Fruit fly (Drosophila melanogaster): ENCODE measurements around the gene CG6766.

The CG6766 gene

dm6 chr2L:12063035-12063434, 22.5 kb upstream of the CG6766 start, which contains the start of gene Rab3-GAP:
Gene Rab3-GAP (minus strand): TSS chr2L:12063184.
- TF ChIP-seq CG8478 (optimal IDR thresholded peaks at IDR 0.05) (no peak), Dll (optimal IDR thresholded peaks at IDR 0.05) (no peak), usp (GFP tag; optimal IDR thresholded peaks at IDR 0.05) (no peak), EcR (GFP tag; optimal IDR thresholded peaks at IDR 0.05) (no peak), pan (optimal IDR thresholded peaks at IDR 0.05) (no peak), psq (optimal IDR thresholded peaks at IDR 0.05) (no peak)

dm6 chr2L:12055837-12056388, 15.4 kb upstream of the CG6766 start, which contains the start of the genes JhI-21, RpL7-like and CG34164:
Gene JhI-21 (minus strand): TSS chr2L:12056042.
Gene RpL7-like (plus strand): TSS chr2L:12056326.
Gene CG34164 (plus strand): TSS chr2L:12056348.
- TF ChIP-seq CG8478 (optimal IDR thresholded peaks at IDR 0.05) (no peak), psq (optimal IDR thresholded peaks at IDR 0.05) (no peak), pan (optimal IDR thresholded peaks at IDR 0.05) (no peak), Dll (optimal IDR thresholded peaks at IDR 0.05) (no peak), EcR (GFP tag; optimal IDR thresholded peaks at IDR 0.05) (no peak), usp (GFP tag; optimal IDR thresholded peaks at IDR 0.05) (no peak)

- TF ChIP-seq usp (GFP tag; optimal IDR thresholded peaks at IDR 0.05) (no peak), CG8478 (optimal IDR thresholded peaks at IDR 0.05) (no peak), EcR (GFP tag; optimal IDR thresholded peaks at IDR 0.05) (no peak), Dll (optimal IDR thresholded peaks at IDR 0.05) (no peak), psq (optimal IDR thresholded peaks at IDR 0.05) (no peak), pan (optimal IDR thresholded peaks at IDR 0.05) (no peak)
Measured at dm6 chr2L:12053365-12053764, 12.9 kb upstream of the CG6766 start.

- no peak for TF ChIP-seq psq (optimal IDR thresholded peaks at IDR 0.05)
- TF ChIP-seq EcR (GFP tag; optimal IDR thresholded peaks at IDR 0.05), result no peak
- no peak for TF ChIP-seq pan (optimal IDR thresholded peaks at IDR 0.05)
- no peak for TF ChIP-seq CG8478 (optimal IDR thresholded peaks at IDR 0.05)
- TF ChIP-seq usp (GFP tag; optimal IDR thresholded peaks at IDR 0.05), result no peak
- TF ChIP-seq Dll (optimal IDR thresholded peaks at IDR 0.05), result no peak
Measured at dm6 chr2L:12049133-12049532, 8.6 kb upstream of the CG6766 start, which contains the start of gene PLCXD. Gene PLCXD (plus strand): TSS chr2L:12049418.

- TF ChIP-seq usp (GFP tag; optimal IDR thresholded peaks at IDR 0.05) (no peak), Dll (optimal IDR thresholded peaks at IDR 0.05) (no peak), EcR (GFP tag; optimal IDR thresholded peaks at IDR 0.05) (no peak), CG8478 (optimal IDR thresholded peaks at IDR 0.05) (no peak), psq (optimal IDR thresholded peaks at IDR 0.05) (no peak), pan (optimal IDR thresholded peaks at IDR 0.05) (no peak)
Measured at dm6 chr2L:12048723-12049122, 8.2 kb upstream of the CG6766 start, which contains the start of gene Plzf. Gene Plzf (minus strand): TSS chr2L:12048918.

- no peak for TF ChIP-seq psq (optimal IDR thresholded peaks at IDR 0.05)
- TF ChIP-seq Dll (optimal IDR thresholded peaks at IDR 0.05), result no peak
- TF ChIP-seq EcR (GFP tag; optimal IDR thresholded peaks at IDR 0.05), result no peak
- no peak for TF ChIP-seq pan (optimal IDR thresholded peaks at IDR 0.05)
- no peak for TF ChIP-seq CG8478 (optimal IDR thresholded peaks at IDR 0.05)
- no peak for TF ChIP-seq usp (GFP tag; optimal IDR thresholded peaks at IDR 0.05)
Measured at dm6 chr2L:12046856-12047230, 6.4 kb upstream of the CG6766 start.

dm6 chr2L:12045941-12046855, 5.7 kb upstream of the CG6766 start, which contains the start of gene CG6770:
Gene CG6770 (minus strand): TSS chr2L:12046118.
- no peak for TF ChIP-seq Dll (optimal IDR thresholded peaks at IDR 0.05)
- TF ChIP-seq psq (optimal IDR thresholded peaks at IDR 0.05), result no peak
- TF ChIP-seq EcR (GFP tag; optimal IDR thresholded peaks at IDR 0.05), result peak in 1 of 2 experiments; percentile 33
- TF ChIP-seq pan (optimal IDR thresholded peaks at IDR 0.05), result no peak
- no peak for TF ChIP-seq usp (GFP tag; optimal IDR thresholded peaks at IDR 0.05)

dm6 chr2L:12045578-12045940, 5.1 kb upstream of the CG6766 start:
- TF ChIP-seq CG8478 (optimal IDR thresholded peaks at IDR 0.05), result no peak
- TF ChIP-seq pan (optimal IDR thresholded peaks at IDR 0.05), result no peak
- TF ChIP-seq EcR (GFP tag; optimal IDR thresholded peaks at IDR 0.05), result peak in 1 of 2 experiments; percentile 42

- TF ChIP-seq usp (GFP tag; optimal IDR thresholded peaks at IDR 0.05) (no peak), psq (optimal IDR thresholded peaks at IDR 0.05) (no peak), Dll (optimal IDR thresholded peaks at IDR 0.05) (no peak), pan (optimal IDR thresholded peaks at IDR 0.05) (no peak), CG8478 (optimal IDR thresholded peaks at IDR 0.05) (no peak), EcR (GFP tag; optimal IDR thresholded peaks at IDR 0.05) (no peak)
Measured at dm6 chr2L:12044613-12045350, 4.3 kb upstream of the CG6766 start, which contains the start of gene CG6785. Gene CG6785 (minus strand): TSS chr2L:12045200.

- no peak for TF ChIP-seq usp (GFP tag; optimal IDR thresholded peaks at IDR 0.05)
- TF ChIP-seq pan (optimal IDR thresholded peaks at IDR 0.05), result no peak
- TF ChIP-seq Dll (optimal IDR thresholded peaks at IDR 0.05), result no peak
- no peak for TF ChIP-seq psq (optimal IDR thresholded peaks at IDR 0.05)
- no peak for TF ChIP-seq CG8478 (optimal IDR thresholded peaks at IDR 0.05)
- TF ChIP-seq EcR (GFP tag; optimal IDR thresholded peaks at IDR 0.05), result no peak
Measured at dm6 chr2L:12038177-12038581, 2.3 kb downstream of the CG6766 start, which contains the start of gene Tom70. Gene Tom70 (minus strand): TSS chr2L:12038511.

dm6 chr2L:12033890-12034289, 6.6 kb downstream of the CG6766 start, which contains the start of gene CG18788:
Gene CG18788 (plus strand): TSS chr2L:12034190.
- TF ChIP-seq CG8478 (optimal IDR thresholded peaks at IDR 0.05), result no peak

Measured in whole organism.